Comparison of ENCODE assay signal across 2 worm cellular contexts in the genomic region with DNA sequence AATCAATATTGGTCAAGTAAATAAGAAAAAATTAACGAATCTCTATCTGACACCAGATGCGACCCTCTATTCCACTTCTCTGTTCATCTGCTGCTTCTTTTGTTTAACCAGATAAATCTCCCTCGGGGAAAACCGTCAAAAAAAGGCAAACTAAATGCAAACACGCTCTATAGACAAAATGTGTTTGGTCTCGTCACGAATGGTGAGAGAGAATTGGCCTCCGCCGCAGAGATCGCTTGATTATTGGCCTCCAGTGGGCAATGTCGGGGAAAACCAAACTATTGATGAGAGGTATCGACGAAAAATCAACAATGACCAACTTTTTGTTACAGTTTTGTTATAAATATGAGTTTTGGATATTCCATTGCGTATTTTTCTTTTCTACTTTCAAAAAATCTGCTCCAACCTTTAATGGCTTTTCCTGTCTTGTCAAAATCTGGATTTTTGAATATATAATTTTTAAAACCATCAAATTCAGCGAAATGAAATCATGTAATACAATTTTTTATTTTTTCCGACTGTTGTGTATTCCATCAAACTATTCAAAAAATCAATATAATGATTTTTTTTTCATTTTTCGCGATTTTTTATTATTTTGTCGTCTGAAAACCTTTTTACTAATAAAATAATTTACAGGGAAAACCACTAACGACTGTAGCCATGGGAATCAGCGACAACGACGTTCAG.
A peak's percentile ranks its signal among the peaks of the same experiment; 100 is the strongest.
TF ChIP-seq lines count a peak whose summit lies in the region.

A gene (minus strand): TSS at position 51 of the 687 bp plus-strand sequence.
A gene (plus strand): TSS at position 637 of the 687 bp plus-strand sequence.

TF ChIP-seq in whole organism, L1 larva, 84 proteins besides CTCF, POLR2A, EP300 and RAD21 (continued from another document):
- no peak for TF ChIP-seq hlh-17 (GFP tag; optimal IDR thresholded peaks at IDR 0.05; lab: Kevin White, UChicago; ENCODE audit: borderline replicate concordance)
- peak; percentile 98 for TF ChIP-seq lin-15B (tag; optimal IDR thresholded peaks at IDR 0.05; lab: Kevin White, UChicago)
- TF ChIP-seq hlh-4 (tag; optimal IDR thresholded peaks at IDR 0.05; lab: Kevin White, UChicago), result no peak
- TF ChIP-seq ceh-63 (GFP tag; optimal IDR thresholded peaks at IDR 0.05; lab: Kevin White, UChicago), result no peak
- TF ChIP-seq Y116A8C.19 (tag; optimal IDR thresholded peaks at IDR 0.05; lab: Kevin White, UChicago; ENCODE audit: borderline replicate concordance), result no peak
- TF ChIP-seq vab-15 (tag; optimal IDR thresholded peaks at IDR 0.05; lab: Kevin White, UChicago), result peak; percentile 96
- TF ChIP-seq ceh-88 (GFP tag; IDR thresholded peaks at IDR 0.05; lab: Robert Waterston, UW), result no peak; the same call in 1 of the 2 replicates
- TF ChIP-seq nhr-84 (tag; optimal IDR thresholded peaks at IDR 0.05; lab: Kevin White, UChicago), result no peak
- TF ChIP-seq pag-3 (tag; optimal IDR thresholded peaks at IDR 0.05; lab: Kevin White, UChicago; ENCODE audit: borderline replicate concordance, insufficient read depth), result peak; percentile 66
- peak; percentile 98 for TF ChIP-seq snu-23 (GFP tag; optimal IDR thresholded peaks at IDR 0.05; lab: Kevin White, UChicago)
- peak; percentile 93 to 96 for TF ChIP-seq lsy-2 (tag; optimal IDR thresholded peaks at IDR 0.05; lab: Kevin White, UChicago)
- peak; percentile 93 for TF ChIP-seq blmp-1 (tag; optimal IDR thresholded peaks at IDR 0.05; lab: Kevin White, UChicago)
- TF ChIP-seq elt-2 (tag; optimal IDR thresholded peaks at IDR 0.05; lab: Kevin White, UChicago), result peak; percentile 7
- peak; percentile 90 for TF ChIP-seq nhr-19 (GFP tag; conservative IDR thresholded peaks at IDR 0.05; lab: Robert Waterston, UW)
- no peak for TF ChIP-seq nhr-28 (tag; optimal IDR thresholded peaks at IDR 0.05; lab: Kevin White, UChicago)
- TF ChIP-seq sup-37 (GFP tag; optimal IDR thresholded peaks at IDR 0.05; lab: Kevin White, UChicago), result peak; percentile 41
- TF ChIP-seq sox-4 (tag; optimal IDR thresholded peaks at IDR 0.05; lab: Kevin White, UChicago), result no peak
- peak; percentile 73 for TF ChIP-seq lir-3 (tag; optimal IDR thresholded peaks at IDR 0.05; lab: Kevin White, UChicago; ENCODE audit: poor library complexity)
- peak; percentile 93 for TF ChIP-seq tbx-2 (tag; optimal IDR thresholded peaks at IDR 0.05; lab: Kevin White, UChicago)
- peak; percentile 92 for TF ChIP-seq xbp-1 (tag; optimal IDR thresholded peaks at IDR 0.05; lab: Kevin White, UChicago)
- TF ChIP-seq dsc-1 (tag; optimal IDR thresholded peaks at IDR 0.05; lab: Kevin White, UChicago), result peak; percentile 89
- no peak for TF ChIP-seq ceh-90 (tag; optimal IDR thresholded peaks at IDR 0.05; lab: Kevin White, UChicago)
- TF ChIP-seq efl-1 (optimal IDR thresholded peaks at IDR 0.05; lab: Kevin White, UChicago), result peak; percentile 90 to 95
- TF ChIP-seq efl-1 (GFP tag; optimal IDR thresholded peaks at IDR 0.05 in 1 of 2; lab: Kevin White, UChicago), result peak; percentile 81 to 98
- TF ChIP-seq ztf-11 (tag; optimal IDR thresholded peaks at IDR 0.05; lab: Kevin White, UChicago), result peak in 1 of 2 experiments; percentile 55
- TF ChIP-seq nhr-20 (tag; optimal IDR thresholded peaks at IDR 0.05; lab: Kevin White, UChicago), result peak; percentile 95
- peak; percentile 98 for TF ChIP-seq mep-1 (tag; optimal IDR thresholded peaks at IDR 0.05; lab: Kevin White, UChicago)
- peak; percentile 55 for TF ChIP-seq fkh-10 (GFP tag; optimal IDR thresholded peaks at IDR 0.05; lab: Kevin White, UChicago)

TF ChIP-seq in whole organism, young adult, 124 proteins besides CTCF, POLR2A, EP300 and RAD21 (continued from another document):
- TF ChIP-seq F55B11.4 (tag; optimal IDR thresholded peaks at IDR 0.05; lab: Kevin White, UChicago; ENCODE audit: borderline replicate concordance, insufficient read depth) (no peak), xnd-1 (tag; optimal IDR thresholded peaks at IDR 0.05; lab: Kevin White, UChicago) (no peak), ets-4 (GFP tag; optimal IDR thresholded peaks at IDR 0.05; lab: Kevin White, UChicago) (peak; percentile 9), K12H6.12 (tag; optimal IDR thresholded peaks at IDR 0.05; lab: Kevin White, UChicago) (peak; percentile 83), C17E4.6 (GFP tag; IDR thresholded peaks at IDR 0.05; lab: Robert Waterston, UW) (no peak), lsl-1 (GFP tag; optimal IDR thresholded peaks at IDR 0.05; lab: Kevin White, UChicago) (no peak), nhr-179 (tag; optimal IDR thresholded peaks at IDR 0.05; lab: Kevin White, UChicago) (no peak), nfyb-1 (GFP tag; IDR thresholded peaks at IDR 0.05; lab: Robert Waterston, UW) (peak; percentile 73; the same call in 1 of the 2 replicates), lin-35 (GFP tag; optimal IDR thresholded peaks at IDR 0.05; lab: Kevin White, UChicago) (peak in 1 of 3 experiments; percentile 84), athp-1 (tag; optimal IDR thresholded peaks at IDR 0.05; lab: Kevin White, UChicago) (peak; percentile 44), F23B12.7 (tag; optimal IDR thresholded peaks at IDR 0.05; lab: Kevin White, UChicago; ENCODE audit: insufficient read depth) (peak; percentile 85), D2030.7 (GFP tag; IDR thresholded peaks at IDR 0.05; lab: Robert Waterston, UW) (no peak), cebp-2 (GFP tag; IDR thresholded peaks at IDR 0.05; lab: Robert Waterston, UW) (0 out of 2 replicates have a peak, but pooled peaks have one; percentile 10), B0336.3 (GFP tag; IDR thresholded peaks at IDR 0.05; lab: Robert Waterston, UW) (peak; percentile 67), gei-17 (GFP tag; optimal IDR thresholded peaks at IDR 0.05; lab: Kevin White, UChicago) (peak; percentile 9), T07F8.4 (tag; optimal IDR thresholded peaks at IDR 0.05; lab: Kevin White, UChicago) (no peak), aptf-3 (GFP tag; IDR thresholded peaks at IDR 0.05; lab: Robert Waterston, UW) (no peak), snpc-3.4 (tag; optimal IDR thresholded peaks at IDR 0.05; lab: Kevin White, UChicago) (no peak), hmg-1.2 (GFP tag; IDR thresholded peaks at IDR 0.05; lab: Robert Waterston, UW) (peak; percentile 28; the same call in 1 of the 2 replicates), unc-130 (GFP tag; optimal IDR thresholded peaks at IDR 0.05; lab: Kevin White, UChicago) (no peak), egl-18 (GFP tag; IDR thresholded peaks at IDR 0.05; lab: Robert Waterston, UW) (no peak), pha-4 (tag; optimal IDR thresholded peaks at IDR 0.05; lab: Kevin White, UChicago) (peak; percentile 67), lsy-27 (tag; optimal IDR thresholded peaks at IDR 0.05; lab: Kevin White, UChicago; ENCODE audit: borderline replicate concordance, insufficient read depth) (no peak), ceh-79 (tag; optimal IDR thresholded peaks at IDR 0.05; lab: Kevin White, UChicago) (no peak), ztf-18 (tag; optimal IDR thresholded peaks at IDR 0.05; lab: Kevin White, UChicago) (peak; percentile 39), F37B4.10 (GFP tag; IDR thresholded peaks at IDR 0.05; lab: Robert Waterston, UW) (no peak), ceh-100 (GFP tag; IDR thresholded peaks at IDR 0.05; lab: Robert Waterston, UW) (0 out of 2 replicates have a peak, but pooled peaks have one; percentile 21), madf-3 (GFP tag; IDR thresholded peaks at IDR 0.05; lab: Robert Waterston, UW) (0 out of 2 replicates have a peak, but pooled peaks have one; percentile 6), dpl-1 (GFP tag; optimal IDR thresholded peaks at IDR 0.05; lab: Kevin White, UChicago) (peak; percentile 4), dox-1 (GFP tag; IDR thresholded peaks at IDR 0.05; lab: Robert Waterston, UW) (peak; percentile 78), snpc-1.1 (tag; optimal IDR thresholded peaks at IDR 0.05; lab: Kevin White, UChicago; ENCODE audit: insufficient read depth) (no peak), repo-1 (tag; optimal IDR thresholded peaks at IDR 0.05; lab: Kevin White, UChicago) (peak; percentile 32)
